Fruit fly (Drosophila melanogaster) whole organism, embryonic: ENCODE results near the gene Trim9.

ENCODE experiments used
- C15 ChIP-seq: fragments of 200-800 bp; sonication (Bioruptor generic); IDR thresholded peaks from 3 replicates; pipeline ENCODE4 v1.3.6; 2022; ENCODE audit warnings: missing biosample characterization, missing genetic modification characterization
- CG10209 ChIP-seq: fragments of 200-800 bp; sonication (Bioruptor generic); optimal IDR thresholded peaks from 3 replicates; lab custom pipeline; 2017; ENCODE audit warnings: missing biosample characterization, mild to moderate bottlenecking, missing genetic modification characterization, missing genetic modification reagents
- CG11085 ChIP-seq: fragments of 200-800 bp; sonication (Bioruptor generic); IDR thresholded peaks from 2 replicates; pipeline ENCODE4 v1.3.6; 2022; ENCODE audit warnings: missing biosample characterization, missing genetic modification characterization
- CG11560 ChIP-seq: fragments of 200-800 bp; sonication (Bioruptor generic); IDR thresholded peaks from 3 replicates; pipeline ENCODE4 v1.3.6; 2022; ENCODE audit warnings: missing biosample characterization, missing genetic modification characterization
- CG12104 ChIP-seq: fragments of 200-800 bp; sonication (Bioruptor generic); optimal IDR thresholded peaks from 3 replicates; lab custom pipeline; 2016; ENCODE audit warnings: missing biosample characterization, missing genetic modification characterization
- CG12236 ChIP-seq: fragments of 200-800 bp; sonication (Bioruptor generic); optimal IDR thresholded peaks from 2 replicates; lab custom pipeline; 2016; ENCODE audit warnings: missing biosample characterization, missing genetic modification characterization
- CG12744 ChIP-seq: fragments of 200-800 bp; sonication (Bioruptor generic); optimal IDR thresholded peaks from 2 replicates; lab custom pipeline; 2016; ENCODE audit warnings: missing biosample characterization, missing genetic modification characterization
- CG13296 ChIP-seq: fragments of 200-800 bp; sonication (Bioruptor generic); optimal IDR thresholded peaks from 3 replicates; lab custom pipeline; 2018; ENCODE audit warnings: missing biosample characterization, mild to moderate bottlenecking, missing genetic modification characterization
- CG14667 ChIP-seq: fragments of 200-800 bp; sonication (Bioruptor generic); IDR thresholded peaks from 2 replicates; pipeline ENCODE4 v1.3.6; 2022; ENCODE audit warnings: missing biosample characterization, missing genetic modification characterization
- CG15601 ChIP-seq: fragments of 200-800 bp; sonication (Bioruptor generic); optimal IDR thresholded peaks from 3 replicates; lab custom pipeline; 2019; ENCODE audit warnings: missing biosample characterization, mild to moderate bottlenecking, missing genetic modification characterization, moderate library complexity
- CG15696 ChIP-seq: fragments of 200-800 bp; sonication (Bioruptor generic); optimal IDR thresholded peaks from 2 replicates; lab custom pipeline; 2019; ENCODE audit warnings: missing biosample characterization, mild to moderate bottlenecking, missing genetic modification characterization, moderate library complexity
- CG16863 ChIP-seq: fragments of 200-800 bp; sonication (Bioruptor generic); optimal IDR thresholded peaks from 3 replicates; lab custom pipeline; 2016; ENCODE audit warnings: missing biosample characterization, missing genetic modification characterization
- CG17359 ChIP-seq: fragments of 200-800 bp; sonication (Bioruptor generic); optimal IDR thresholded peaks from 3 replicates; lab custom pipeline; 2018; ENCODE audit warnings: missing biosample characterization, mild to moderate bottlenecking, missing genetic modification characterization, moderate library complexity
- CG18011 ChIP-seq: fragments of 200-800 bp; sonication (Bioruptor generic); optimal IDR thresholded peaks from 2 replicates; lab custom pipeline; 2017; ENCODE audit warnings: missing biosample characterization, missing genetic modification characterization, mild to moderate bottlenecking, moderate library complexity, missing genotype
- CG30403 ChIP-seq: fragments of 200-800 bp; sonication (Bioruptor generic); optimal IDR thresholded peaks from 3 replicates; lab custom pipeline; 2016; ENCODE audit warnings: missing biosample characterization, missing genetic modification characterization
- CG42726 ChIP-seq: fragments of 200-800 bp; sonication (Bioruptor generic); IDR thresholded peaks from 2 replicates; pipeline ENCODE4 v1.3.6; 2022; ENCODE audit warnings: missing biosample characterization, missing genetic modification characterization; ENCODE audit not compliant: partially characterized antibody
- CG43689 ChIP-seq: fragments of 200-800 bp; sonication (Bioruptor generic); IDR thresholded peaks from 2 replicates; pipeline ENCODE4 v1.3.6; 2022; ENCODE audit warnings: missing biosample characterization, missing genetic modification characterization
- CG6683 ChIP-seq: fragments of 200-800 bp; sonication (Bioruptor generic); optimal IDR thresholded peaks from 2 replicates; lab custom pipeline; 2017; ENCODE audit warnings: missing biosample characterization, mild to moderate bottlenecking, missing genetic modification characterization, missing genetic modification reagents
- CG8765 ChIP-seq: fragments of 200-800 bp; sonication (Bioruptor generic); IDR thresholded peaks from 2 replicates; pipeline ENCODE4 v1.3.6; 2022; ENCODE audit warnings: missing biosample characterization, missing genetic modification characterization
- CG9932 ChIP-seq: fragments of 200-800 bp; sonication (Bioruptor generic); IDR thresholded peaks from 2 replicates; pipeline ENCODE4 v1.3.6; 2022; ENCODE audit warnings: missing biosample characterization, missing genetic modification characterization
- D19B ChIP-seq: fragments of 200-800 bp; sonication (Bioruptor generic); optimal IDR thresholded peaks from 2 replicates; lab custom pipeline; 2017; ENCODE audit warnings: missing biosample characterization, mild to moderate bottlenecking, missing genetic modification characterization
- Dek ChIP-seq: fragments of 200-800 bp; sonication (Bioruptor generic); optimal IDR thresholded peaks from 3 replicates; lab custom pipeline; 2019; ENCODE audit warnings: missing biosample characterization, mild to moderate bottlenecking, missing genetic modification characterization, moderate library complexity
- Elba2 ChIP-seq: fragments of 200-800 bp; sonication (Bioruptor generic); optimal IDR thresholded peaks from 3 replicates; lab custom pipeline; 2016; ENCODE audit warnings: missing biosample characterization, missing genetic modification characterization
- Hey ChIP-seq: fragments of 200-800 bp; sonication (Bioruptor generic); optimal IDR thresholded peaks from 3 replicates; lab custom pipeline; 2018; ENCODE audit warnings: missing biosample characterization, mild to moderate bottlenecking, missing genetic modification characterization
- Lim3 ChIP-seq: fragments of 200-800 bp; sonication (Bioruptor generic); IDR thresholded peaks from 2 replicates; pipeline ENCODE4 v1.3.6; 2022; ENCODE audit warnings: missing biosample characterization, missing genetic modification characterization
- MTF-1 ChIP-seq: fragments of 200-800 bp; sonication (Bioruptor generic); optimal IDR thresholded peaks from 2 replicates; lab custom pipeline; 2018; ENCODE audit warnings: missing biosample characterization, mild to moderate bottlenecking, missing genetic modification characterization, borderline replicate concordance
- Med ChIP-seq: fragments of 200-800 bp; sonication (Bioruptor generic); peaks from one replicate; lab custom pipeline; 2016; ENCODE audit warnings: missing biosample characterization, missing genetic modification characterization, mild to moderate bottlenecking, inconsistent platforms, moderate library complexity
- Nf-YC ChIP-seq: fragments of 200-800 bp; optimal IDR thresholded peaks from 3 replicates; lab custom pipeline; 2019; ENCODE audit warnings: missing biosample characterization, mild to moderate bottlenecking, missing genetic modification characterization, moderate library complexity
- Vsx1 ChIP-seq: fragments of 200-800 bp; sonication (Bioruptor generic); optimal IDR thresholded peaks from 2 replicates; lab custom pipeline; 2017; ENCODE audit warnings: missing biosample characterization, mild to moderate bottlenecking, missing genetic modification characterization, missing genetic modification reagents
- ac ChIP-seq: fragments of 200-800 bp; sonication (Bioruptor generic); optimal IDR thresholded peaks from 3 replicates; lab custom pipeline; 2017; ENCODE audit warnings: missing biosample characterization, mild to moderate bottlenecking, missing genetic modification characterization
- bab2 ChIP-seq: fragments of 200-800 bp; sonication (Bioruptor generic); optimal IDR thresholded peaks from 2 replicates; lab custom pipeline; 2016; ENCODE audit warnings: missing biosample characterization, missing genetic modification characterization
- cad ChIP-seq: fragments of >200 bp; optimal IDR thresholded peaks from 2 replicates; lab custom pipeline; 2017; ENCODE audit warnings: missing biosample characterization, missing genetic modification characterization
- crc ChIP-seq: fragments of 200-800 bp; sonication (Bioruptor generic); optimal IDR thresholded peaks from 2 replicates; lab custom pipeline; 2016; ENCODE audit warnings: missing biosample characterization, missing genetic modification characterization
- danr ChIP-seq: fragments of 200-800 bp; sonication (Bioruptor generic); IDR thresholded peaks from 2 replicates; pipeline ENCODE4 v1.3.6; 2022; ENCODE audit warnings: missing biosample characterization, missing genetic modification characterization
- esg ChIP-seq: fragments of 200-800 bp; sonication (Bioruptor generic); conservative IDR thresholded peaks from 2 replicates; pipeline ENCODE4 v1.3.6; 2022; ENCODE audit warnings: missing biosample characterization, missing genetic modification characterization
- gfzf ChIP-seq: fragments of 200-800 bp; sonication (Bioruptor generic); optimal IDR thresholded peaks from 2 replicates; lab custom pipeline; 2016; ENCODE audit warnings: missing biosample characterization, mild to moderate bottlenecking, missing genetic modification characterization, moderate library complexity
- grn ChIP-seq: fragments of 200-800 bp; sonication (Bioruptor generic); optimal IDR thresholded peaks from 3 replicates; lab custom pipeline; 2017; ENCODE audit warnings: missing biosample characterization, missing genetic modification characterization
- mam ChIP-seq: fragments of 200-800 bp; sonication (Bioruptor generic); optimal IDR thresholded peaks from 3 replicates; lab custom pipeline; 2016; ENCODE audit warnings: missing biosample characterization, missing genetic modification characterization
- nau ChIP-seq: fragments of 200-800 bp; sonication (Bioruptor generic); optimal IDR thresholded peaks from 3 replicates; lab custom pipeline; 2017; ENCODE audit warnings: missing biosample characterization, mild to moderate bottlenecking, missing genetic modification characterization, missing genetic modification reagents
- odd ChIP-seq: fragments of 200-800 bp; sonication (Bioruptor generic); optimal IDR thresholded peaks from 2 replicates; lab custom pipeline; 2017; ENCODE audit warnings: missing biosample characterization, mild to moderate bottlenecking, missing genetic modification characterization
- peb ChIP-seq: fragments of 200-800 bp; sonication (Bioruptor generic); IDR thresholded peaks from 2 replicates; pipeline ENCODE4 v1.3.6; 2022; ENCODE audit warnings: missing biosample characterization, missing genetic modification characterization
- pfk ChIP-seq: fragments of 200-800 bp; sonication (Bioruptor generic); optimal IDR thresholded peaks from 2 replicates; lab custom pipeline; 2018; ENCODE audit warnings: missing biosample characterization, mild to moderate bottlenecking, missing genetic modification characterization, moderate library complexity
- pros ChIP-seq: fragments of 200-800 bp; sonication (Bioruptor generic); optimal IDR thresholded peaks from 3 replicates; lab custom pipeline; 2019; ENCODE audit warnings: missing biosample characterization, mild to moderate bottlenecking, missing genetic modification characterization, moderate library complexity
- ranshi ChIP-seq: fragments of 200-800 bp; sonication (Bioruptor generic); IDR thresholded peaks from 2 replicates; pipeline ENCODE4 v1.3.6; 2022; ENCODE audit warnings: missing biosample characterization, missing genetic modification characterization
- schlank ChIP-seq: fragments of 200-800 bp; sonication (Bioruptor generic); optimal IDR thresholded peaks from 2 replicates; lab custom pipeline; 2018; ENCODE audit warnings: missing biosample characterization, mild to moderate bottlenecking, missing genetic modification characterization
- sd ChIP-seq: fragments of 200-800 bp; sonication (Bioruptor generic); optimal IDR thresholded peaks from 3 replicates; lab custom pipeline; 2018; ENCODE audit warnings: missing biosample characterization, mild to moderate bottlenecking, missing genetic modification characterization, moderate library complexity
- stwl ChIP-seq: fragments of 200-800 bp; sonication (Bioruptor generic); optimal IDR thresholded peaks from 3 replicates; lab custom pipeline; 2018; ENCODE audit warnings: missing biosample characterization, mild to moderate bottlenecking, missing genetic modification characterization, moderate library complexity
- sug ChIP-seq: fragments of 200-800 bp; optimal IDR thresholded peaks from 2 replicates; lab custom pipeline; 2019; ENCODE audit warnings: missing biosample characterization, mild to moderate bottlenecking, missing genetic modification characterization, moderate library complexity
- toy ChIP-seq: fragments of 200-800 bp; sonication (Bioruptor generic); IDR thresholded peaks from 2 replicates; pipeline ENCODE4 v1.3.6; 2022; ENCODE audit warnings: missing biosample characterization, missing genetic modification characterization
- vnd ChIP-seq: fragments of 200-800 bp; sonication (Bioruptor generic); IDR thresholded peaks from 3 replicates; pipeline ENCODE4 v1.3.6; 2022; ENCODE audit warnings: missing biosample characterization, missing genetic modification characterization; ENCODE audit not compliant: partially characterized antibody
- wek ChIP-seq: fragments of 200-800 bp; sonication (Bioruptor generic); optimal IDR thresholded peaks from 3 replicates; lab custom pipeline; 2018; ENCODE audit warnings: missing biosample characterization, mild to moderate bottlenecking, missing genetic modification characterization, moderate library complexity
- zen ChIP-seq: fragments of 200-800 bp; sonication (Bioruptor generic); optimal IDR thresholded peaks from 3 replicates; lab custom pipeline; 2018; ENCODE audit warnings: missing biosample characterization, mild to moderate bottlenecking, missing genetic modification characterization, moderate library complexity

The Trim9 gene

dm6 chr2L:10554676-10555075 lies 10.0 kb downstream of the Trim9 start (continued):
- TF ChIP-seq zen (no peak), CG8765 (GFP tag; lab: Robert Waterston, UW) (no peak), Med (GFP tag; lab: Kevin White, UChicago) (peak; percentile 55), stwl (no peak), bab2 (no peak), CG6683 (GFP tag; lab: Kevin White, UChicago) (no peak), danr (GFP tag; lab: Robert Waterston, UW) (no peak), CG42726 (no peak), CG18011 (no peak), CG17359 (tag; lab: Kevin White, UChicago) (no peak), gfzf (no peak), wek (no peak), odd (GFP tag; lab: Kevin White, UChicago) (no peak), CG11560 (tag; lab: Robert Waterston, UW) (no peak), mam (GFP tag; lab: Kevin White, UChicago) (no peak), Hey (tag; lab: Kevin White, UChicago) (peak; percentile 32), sd (tag; lab: Kevin White, UChicago) (peak; percentile 81), C15 (no peak), schlank (no peak), CG30403 (no peak), nau (GFP tag; lab: Kevin White, UChicago) (no peak), CG10209 (no peak), CG12104 (GFP tag; lab: Kevin White, UChicago) (no peak), CG13296 (no peak), CG43689 (GFP tag; lab: Robert Waterston, UW) (no peak), toy (GFP tag; lab: Robert Waterston, UW) (no peak), CG16863 (GFP tag; lab: Kevin White, UChicago) (no peak), ranshi (GFP tag; lab: Robert Waterston, UW) (no peak), esg (GFP tag; lab: Robert Waterston, UW) (no peak), Elba2 (GFP tag; lab: Kevin White, UChicago) (no peak), vnd (GFP tag; lab: Robert Waterston, UW) (0 out of 3 replicates have a peak, but pooled peaks have one; percentile 29), Dek (tag; lab: Kevin White, UChicago) (no peak), D19B (GFP tag; lab: Kevin White, UChicago) (no peak), grn (GFP tag; lab: Kevin White, UChicago) (peak; percentile 98), CG9932 (GFP tag; lab: Robert Waterston, UW) (no peak), Vsx1 (GFP tag; lab: Kevin White, UChicago) (peak; percentile 40), CG12744 (GFP tag; lab: Kevin White, UChicago) (no peak), CG14667 (GFP tag; lab: Robert Waterston, UW) (no peak), Lim3 (peak; percentile 8; the same call in 1 of the 2 replicates), peb (GFP tag; lab: Robert Waterston, UW) (no peak), Nf-YC (tag; lab: Kevin White, UChicago) (no peak), pfk (GFP tag; lab: Kevin White, UChicago) (no peak), sug (tag; lab: Kevin White, UChicago) (peak; percentile 47), MTF-1 (no peak), CG15601 (tag; lab: Kevin White, UChicago) (no peak), CG15696 (tag; lab: Kevin White, UChicago) (no peak), cad (peak; percentile 26), CG11085 (no peak), CG12236 (no peak), crc (no peak), pros (GFP tag; lab: Kevin White, UChicago) (peak; percentile 24), ac (GFP tag; lab: Kevin White, UChicago) (no peak)
